Worm (Caenorhabditis elegans): ENCODE data around the gene ZK616.61.
A peak's percentile ranks its signal among the peaks of the same experiment; 100 is the strongest.

Gene ZK616.61

DNA sequence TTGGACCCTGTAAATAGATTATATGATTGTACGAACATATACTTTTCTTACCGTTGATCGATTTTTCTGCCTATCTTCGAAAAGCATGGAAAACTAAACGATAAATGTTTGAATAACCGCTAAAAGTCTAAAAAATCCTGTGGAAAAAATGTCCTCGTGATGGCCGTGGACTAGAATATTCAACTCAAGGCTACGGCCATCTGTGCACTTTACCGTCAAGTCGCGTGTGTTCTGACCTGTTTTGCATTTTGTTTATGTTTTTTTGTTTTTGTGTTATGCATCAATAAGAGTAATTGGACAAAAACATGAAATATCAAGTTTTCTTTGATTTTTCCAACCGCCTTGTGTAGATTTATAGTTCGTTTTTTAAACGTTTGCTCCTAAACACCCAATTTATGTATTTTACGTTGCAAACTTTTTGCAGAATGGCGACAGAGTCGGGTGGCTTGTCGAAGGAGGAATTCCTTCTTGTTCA is 41.3 kb upstream of the ZK616.61 start, which contains the start of the genes hda-6 and F41H10.4 (continued):
- no peak for TF ChIP-seq lin-1 (GFP tag; IDR thresholded peaks at IDR 0.05)
- no peak for TF ChIP-seq T20F7.1 (GFP tag; optimal IDR thresholded peaks at IDR 0.05)
- no peak for TF ChIP-seq nhr-77 (tag; optimal IDR thresholded peaks at IDR 0.05)
- TF ChIP-seq madf-5 (GFP tag; IDR thresholded peaks at IDR 0.05) = no peak
- no peak for TF ChIP-seq ztf-11 (tag; optimal IDR thresholded peaks at IDR 0.05)
- no peak for TF ChIP-seq nhr-111 (GFP tag; optimal IDR thresholded peaks at IDR 0.05)
- TF ChIP-seq D1046.2 (GFP tag; IDR thresholded peaks at IDR 0.05) = no peak
- no peak for TF ChIP-seq zip-11 (GFP tag; IDR thresholded peaks at IDR 0.05)
- TF ChIP-seq F49E8.2 (tag; optimal IDR thresholded peaks at IDR 0.05; ENCODE audit: borderline replicate concordance) = no peak
- no peak for TF ChIP-seq zfp-2 (tag; optimal IDR thresholded peaks at IDR 0.05)
- TF ChIP-seq nhr-237 (tag; optimal IDR thresholded peaks at IDR 0.05) = no peak
- peak; percentile 68 for TF ChIP-seq mxl-3 (GFP tag; optimal IDR thresholded peaks at IDR 0.05)
- peak in 1 of 2 experiments; percentile 81 for TF ChIP-seq unc-62 (GFP tag; optimal IDR thresholded peaks at IDR 0.05 in 1 of 2)
- TF ChIP-seq unc-62 (tag; optimal IDR thresholded peaks at IDR 0.05) = no peak
- no peak for TF ChIP-seq ceh-82 (tag; optimal IDR thresholded peaks at IDR 0.05)
- no peak for TF ChIP-seq zag-1 (tag; optimal IDR thresholded peaks at IDR 0.05)
- no peak for TF ChIP-seq hmg-1.1 (GFP tag; IDR thresholded peaks at IDR 0.05)
- TF ChIP-seq nhr-102 (tag; optimal IDR thresholded peaks at IDR 0.05) = peak; percentile 9
- no peak for TF ChIP-seq nhr-10 (tag; optimal IDR thresholded peaks at IDR 0.05)
- no peak for TF ChIP-seq tag-97 (GFP tag; IDR thresholded peaks at IDR 0.05)
- no peak for TF ChIP-seq vab-7 (GFP tag; IDR thresholded peaks at IDR 0.05)
- TF ChIP-seq mdl-1 (tag; optimal IDR thresholded peaks at IDR 0.05) = peak in 1 of 2 experiments; percentile 36
- TF ChIP-seq Y5F2A.4 (GFP tag; optimal IDR thresholded peaks at IDR 0.05) = no peak
- peak; percentile 72 for TF ChIP-seq hlh-11 (tag; optimal IDR thresholded peaks at IDR 0.05)
- no peak for TF ChIP-seq set-16 (GFP tag; IDR thresholded peaks at IDR 0.05)
- no peak for TF ChIP-seq nhr-11 (tag; optimal IDR thresholded peaks at IDR 0.05)
- TF ChIP-seq F10B5.3 (tag; optimal IDR thresholded peaks at IDR 0.05) = no peak
- TF ChIP-seq fkh-10 (GFP tag; optimal IDR thresholded peaks at IDR 0.05) = no peak
- no peak for TF ChIP-seq daf-19 (GFP tag; conservative IDR thresholded peaks at IDR 0.05)
- no peak for TF ChIP-seq ceh-44 (GFP tag; IDR thresholded peaks at IDR 0.05)
- peak; percentile 41 for TF ChIP-seq lin-15B (tag; optimal IDR thresholded peaks at IDR 0.05)
- TF ChIP-seq nhr-48 (tag; optimal IDR thresholded peaks at IDR 0.05) = no peak
- no peak for TF ChIP-seq snpc-4 (tag; optimal IDR thresholded peaks at IDR 0.05)
- TF ChIP-seq php-3 (GFP tag; IDR thresholded peaks at IDR 0.05) = no peak
- no peak for TF ChIP-seq lin-39 (tag; optimal IDR thresholded peaks at IDR 0.05)
- 0 out of 2 replicates have a peak, but pooled peaks have one; percentile 27 for TF ChIP-seq arid-1 (GFP tag; conservative IDR thresholded peaks at IDR 0.05)
- peak; percentile 35 for TF ChIP-seq dmd-6 (GFP tag; IDR thresholded peaks at IDR 0.05)
- peak; percentile 14 for TF ChIP-seq lin-13 (GFP tag; optimal IDR thresholded peaks at IDR 0.05)
- peak in 1 of 2 experiments; percentile 78 for TF ChIP-seq hif-1 (tag; optimal IDR thresholded peaks at IDR 0.05)
- no peak for TF ChIP-seq spr-3 (GFP tag; optimal IDR thresholded peaks at IDR 0.05)
- TF ChIP-seq snpc-1.2 (GFP tag; IDR thresholded peaks at IDR 0.05) = peak; percentile 67; the same call in 1 of the 2 replicates
- TF ChIP-seq unc-130 (GFP tag; optimal IDR thresholded peaks at IDR 0.05) = peak; percentile 85
- TF ChIP-seq mes-2 (tag; optimal IDR thresholded peaks at IDR 0.05; ENCODE audit: poor library complexity, severe bottlenecking) = peak; percentile 97
- TF ChIP-seq lin-38 (GFP tag; IDR thresholded peaks at IDR 0.05) = peak; percentile 79
- no peak for TF ChIP-seq F26F4.8 (GFP tag; conservative IDR thresholded peaks at IDR 0.05)
- TF ChIP-seq nhr-25 (tag; optimal IDR thresholded peaks at IDR 0.05; ENCODE audit: borderline replicate concordance, insufficient read depth) = no peak
- no peak for TF ChIP-seq lim-7 (GFP tag; IDR thresholded peaks at IDR 0.05)
- TF ChIP-seq ceh-20 (GFP tag; IDR thresholded peaks at IDR 0.05) = no peak
- TF ChIP-seq fos-1 (tag; optimal IDR thresholded peaks at IDR 0.05) = no peak
- 0 out of 2 replicates have a peak, but pooled peaks have one; percentile 38 for TF ChIP-seq madf-9 (GFP tag; conservative IDR thresholded peaks at IDR 0.05)
- TF ChIP-seq lir-3 (tag; optimal IDR thresholded peaks at IDR 0.05) = no peak
- peak; percentile 20 for TF ChIP-seq nhr-28 (tag; optimal IDR thresholded peaks at IDR 0.05)
